Fruit fly (Drosophila melanogaster) whole organism, pupa: ENCODE results near the gene nompC.

Experiments used
- CG10348 ChIP-seq: fragments of 200-800 bp; sonication (Bioruptor generic); IDR thresholded peaks from 2 replicates; pipeline ENCODE4 v1.3.6; 2022; ENCODE audit warnings: missing biosample characterization, missing genetic modification characterization
- CG12605 ChIP-seq: fragments of 200-800 bp; sonication (Bioruptor generic); IDR thresholded peaks from 2 replicates; pipeline ENCODE4 v1.3.6; 2022; ENCODE audit warnings: missing biosample characterization, missing genetic modification characterization
- CG13204 ChIP-seq: fragments of 200-800 bp; sonication (Bioruptor generic); optimal IDR thresholded peaks from 2 replicates; lab custom pipeline; 2018; ENCODE audit warnings: missing biosample characterization, mild to moderate bottlenecking, missing genetic modification characterization, moderate library complexity
- CG14655 ChIP-seq: fragments of 200-800 bp; sonication (Bioruptor generic); optimal IDR thresholded peaks from 3 replicates; lab custom pipeline; 2017; ENCODE audit warnings: mild to moderate bottlenecking, missing biosample characterization, missing genetic modification reagents, missing genetic modification characterization
- CG15710 ChIP-seq: fragments of 200-800 bp; sonication (Bioruptor generic); optimal IDR thresholded peaks from 2 replicates; lab custom pipeline; 2018; ENCODE audit warnings: missing biosample characterization, mild to moderate bottlenecking, missing genetic modification characterization, moderate library complexity
- CG17806 ChIP-seq: fragments of 200-800 bp; sonication (Bioruptor generic); optimal IDR thresholded peaks from 2 replicates; lab custom pipeline; 2018; ENCODE audit warnings: missing biosample characterization, mild to moderate bottlenecking, missing genetic modification characterization, moderate library complexity
- CG32121 ChIP-seq: fragments of 200-800 bp; sonication (Bioruptor generic); IDR thresholded peaks from 2 replicates; pipeline ENCODE4 v1.3.6; 2022; ENCODE audit warnings: missing biosample characterization, missing genetic modification characterization
- CG34367 ChIP-seq: fragments of 200-800 bp; sonication (Bioruptor generic); optimal IDR thresholded peaks from 2 replicates; lab custom pipeline; 2018; ENCODE audit warnings: missing biosample characterization, mild to moderate bottlenecking, missing genetic modification characterization
- CG4496 ChIP-seq: fragments of 200-800 bp; sonication (Bioruptor generic); IDR thresholded peaks from 3 replicates; pipeline ENCODE4 v1.3.6; 2022; ENCODE audit warnings: missing biosample characterization, missing genetic modification characterization
- CG8159 ChIP-seq: fragments of 200-800 bp; sonication (Bioruptor generic); optimal IDR thresholded peaks from 3 replicates; lab custom pipeline; 2018; ENCODE audit warnings: missing biosample characterization, mild to moderate bottlenecking, missing genetic modification characterization, moderate library complexity
- CG8301 ChIP-seq: fragments of 200-800 bp; sonication (Bioruptor generic); optimal IDR thresholded peaks from 2 replicates; lab custom pipeline; 2018; ENCODE audit warnings: missing biosample characterization, mild to moderate bottlenecking, missing genetic modification characterization
- CG9948 ChIP-seq: fragments of 200-800 bp; sonication (Bioruptor generic); optimal IDR thresholded peaks from 2 replicates; lab custom pipeline; 2018; ENCODE audit warnings: missing biosample characterization, mild to moderate bottlenecking, missing genetic modification characterization, moderate library complexity
- D1 ChIP-seq: fragments of 200-800 bp; sonication (Bioruptor generic); optimal IDR thresholded peaks from 2 replicates; lab custom pipeline; 2018; ENCODE audit warnings: missing biosample characterization, mild to moderate bottlenecking, missing genetic modification characterization, moderate library complexity
- EcR ChIP-seq: fragments of 200-800 bp; sonication (Bioruptor generic); optimal IDR thresholded peaks from 3 replicates; lab custom pipeline; 2019; ENCODE audit warnings: missing biosample characterization, missing genetic modification characterization, mild to moderate bottlenecking, moderate library complexity, missing genetic modification reagents
- Ets98B ChIP-seq: fragments of 200-800 bp; sonication (Bioruptor generic); IDR thresholded peaks from 2 replicates; pipeline ENCODE4 v1.3.6; 2022; ENCODE audit warnings: missing biosample characterization, missing genetic modification characterization
- Pif1A ChIP-seq: fragments of 200-800 bp; sonication (Bioruptor generic); optimal IDR thresholded peaks from 3 replicates; lab custom pipeline; 2016; ENCODE audit warnings: missing biosample characterization, missing genetic modification characterization
- Pif1B ChIP-seq: fragments of 200-800 bp; sonication (Bioruptor generic); optimal IDR thresholded peaks from 3 replicates; lab custom pipeline; 2016; ENCODE audit warnings: missing biosample characterization, missing genetic modification characterization
- Snoo ChIP-seq: fragments of 200-800 bp; sonication (Bioruptor generic); optimal IDR thresholded peaks from 3 replicates; lab custom pipeline; 2017; ENCODE audit warnings: missing biosample characterization, mild to moderate bottlenecking, missing genetic modification characterization, inconsistent platforms
- fd96Ca ChIP-seq: fragments of 200-800 bp; sonication (Bioruptor generic); IDR thresholded peaks from 3 replicates; pipeline ENCODE4 v1.3.6; 2022; ENCODE audit warnings: missing biosample characterization, missing genetic modification characterization
- gl ChIP-seq: fragments of 200-800 bp; sonication (Bioruptor generic); optimal IDR thresholded peaks from 2 replicates; lab custom pipeline; 2018; ENCODE audit warnings: missing biosample characterization, mild to moderate bottlenecking, missing genetic modification characterization
- rn ChIP-seq: fragments of 200-800 bp; sonication (Bioruptor generic); IDR thresholded peaks from 2 replicates; pipeline ENCODE4 v1.3.6; 2022; ENCODE audit warnings: missing biosample characterization, missing genetic modification characterization

Gene nompC

dm6 chr2L:5342119-5342817 lies 3.7 kb upstream of the nompC start, which contains the start of gene Acsf2:
Gene Acsf2 (minus strand): TSS chr2L:5342234.
- TF ChIP-seq Ets98B (peak; percentile 88), CG8159 (tag; lab: Kevin White, UChicago) (peak; percentile 40), CG8301 (tag; lab: Kevin White, UChicago) (peak; percentile 78), fd96Ca (GFP tag; lab: Robert Waterston, UW) (peak; percentile 76), CG12605 (GFP tag; lab: Robert Waterston, UW) (peak; percentile 78; the same call in 1 of the 2 replicates), CG15710 (peak; percentile 44), rn (GFP tag; lab: Robert Waterston, UW) (peak; percentile 93), CG13204 (no peak), D1 (tag; lab: Kevin White, UChicago) (no peak), CG4496 (peak; percentile 93), CG17806 (tag; lab: Kevin White, UChicago) (no peak), CG14655 (GFP tag; lab: Kevin White, UChicago) (peak; percentile 79), gl (no peak), CG9948 (tag; lab: Kevin White, UChicago) (peak; percentile 36), Snoo (tag; lab: Kevin White, UChicago) (no peak), Pif1B (peak; percentile 39), EcR (GFP tag; lab: Kevin White, UChicago) (no peak), Pif1A (GFP tag; lab: Kevin White, UChicago) (peak; percentile 36), CG32121 (peak; percentile 98), CG10348 (GFP tag; lab: Robert Waterston, UW) (peak; percentile 94), CG34367 (no peak)

DNA sequence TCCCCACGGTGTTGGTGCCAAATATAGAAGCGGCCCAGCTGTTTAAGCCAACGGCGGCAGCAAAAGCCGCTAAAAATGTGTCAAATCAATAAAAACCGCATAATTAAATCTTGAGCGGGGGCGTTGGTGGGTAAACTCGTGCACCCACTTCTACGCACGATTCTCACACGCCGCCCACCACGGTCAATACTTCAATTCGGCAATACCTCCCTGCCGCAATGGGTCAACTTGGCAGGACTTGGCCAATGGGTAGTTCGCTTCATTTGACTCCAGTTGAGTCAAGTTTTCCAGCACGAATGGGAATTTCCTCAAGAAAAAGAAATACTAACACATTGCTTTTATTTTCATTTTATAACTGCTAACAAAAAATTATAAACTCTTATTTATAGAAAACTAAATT lies 2.6 kb downstream of the nompC start:
- TF ChIP-seq CG8159 (tag; lab: Kevin White, UChicago) = no peak
- no peak for TF ChIP-seq Ets98B
- TF ChIP-seq CG9948 (tag; lab: Kevin White, UChicago) = no peak
- TF ChIP-seq CG17806 (tag; lab: Kevin White, UChicago) = no peak
- TF ChIP-seq CG10348 (GFP tag; lab: Robert Waterston, UW) = no peak
- TF ChIP-seq rn (GFP tag; lab: Robert Waterston, UW) = no peak
- no peak for TF ChIP-seq CG15710
- TF ChIP-seq D1 (tag; lab: Kevin White, UChicago) = no peak
- TF ChIP-seq Pif1B = no peak
- TF ChIP-seq, all 21 proteins: peak for 0

DNA sequence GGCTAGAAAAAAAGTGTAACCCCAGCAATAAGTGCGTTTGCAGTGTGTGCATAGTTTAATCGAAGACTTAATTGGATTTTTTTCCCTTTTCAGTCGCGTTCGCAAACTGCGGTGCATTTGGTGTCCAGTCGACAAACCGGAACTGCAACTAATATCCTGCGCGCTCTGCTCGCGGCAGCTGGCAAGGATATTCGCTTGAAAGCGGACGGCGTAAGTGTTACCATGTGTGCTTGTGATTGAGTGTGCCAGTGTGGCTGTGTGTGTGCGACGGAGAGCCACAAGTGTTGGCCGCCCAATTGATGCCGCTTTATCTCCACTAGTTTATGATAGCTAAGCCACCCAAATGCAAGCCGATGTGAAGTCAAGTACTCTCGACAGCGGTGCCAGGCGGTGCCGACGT lies 7.5 kb downstream of the nompC start:
- TF ChIP-seq Ets98B (no peak), rn (GFP tag; lab: Robert Waterston, UW) (no peak), CG13204 (no peak), CG17806 (tag; lab: Kevin White, UChicago) (no peak), fd96Ca (GFP tag; lab: Robert Waterston, UW) (no peak), D1 (tag; lab: Kevin White, UChicago) (no peak), gl (no peak), CG32121 (no peak), EcR (GFP tag; lab: Kevin White, UChicago) (no peak), CG4496 (no peak), CG8159 (tag; lab: Kevin White, UChicago) (no peak), Pif1B (no peak), CG12605 (GFP tag; lab: Robert Waterston, UW) (no peak)

dm6 chr2L:5362351-5362750 lies 16.4 kb downstream of the nompC start:
- TF ChIP-seq CG9948 (tag; lab: Kevin White, UChicago) = no peak
- no peak for TF ChIP-seq EcR (GFP tag; lab: Kevin White, UChicago)
- no peak for TF ChIP-seq CG14655 (GFP tag; lab: Kevin White, UChicago)
- TF ChIP-seq Pif1B = no peak
- TF ChIP-seq rn (GFP tag; lab: Robert Waterston, UW) = no peak
- TF ChIP-seq CG10348 (GFP tag; lab: Robert Waterston, UW) = no peak
- TF ChIP-seq Ets98B = no peak
- TF ChIP-seq CG12605 (GFP tag; lab: Robert Waterston, UW) = no peak
- TF ChIP-seq gl = no peak

DNA sequence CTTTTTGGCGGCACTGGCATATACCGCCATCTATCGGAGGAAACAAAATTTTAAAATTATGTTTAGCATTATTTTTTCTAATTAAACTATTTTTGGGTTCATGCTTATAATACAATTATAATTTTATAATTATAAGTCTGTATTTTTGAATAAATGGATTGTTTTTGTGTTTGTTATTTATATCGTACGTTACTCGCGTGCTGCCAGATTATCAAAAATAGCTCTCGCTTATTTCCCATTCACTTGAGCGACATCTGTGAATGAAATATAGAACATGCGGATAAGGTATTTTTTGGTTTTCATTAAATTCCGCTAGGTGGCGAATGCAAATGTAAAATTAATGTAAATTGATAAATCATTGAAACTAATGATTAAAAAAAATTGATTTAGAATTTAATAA lies 19.8 kb downstream of the nompC start:
- TF ChIP-seq D1 (tag; lab: Kevin White, UChicago) = no peak
- TF ChIP-seq CG15710 = no peak
- no peak for TF ChIP-seq CG32121
- no peak for TF ChIP-seq CG14655 (GFP tag; lab: Kevin White, UChicago)
- TF ChIP-seq CG12605 (GFP tag; lab: Robert Waterston, UW) = no peak
- TF ChIP-seq EcR (GFP tag; lab: Kevin White, UChicago) = no peak
- no peak for TF ChIP-seq Ets98B
- no peak for TF ChIP-seq fd96Ca (GFP tag; lab: Robert Waterston, UW)
- no peak for TF ChIP-seq CG10348 (GFP tag; lab: Robert Waterston, UW)
- TF ChIP-seq CG8159 (tag; lab: Kevin White, UChicago) = no peak

DNA sequence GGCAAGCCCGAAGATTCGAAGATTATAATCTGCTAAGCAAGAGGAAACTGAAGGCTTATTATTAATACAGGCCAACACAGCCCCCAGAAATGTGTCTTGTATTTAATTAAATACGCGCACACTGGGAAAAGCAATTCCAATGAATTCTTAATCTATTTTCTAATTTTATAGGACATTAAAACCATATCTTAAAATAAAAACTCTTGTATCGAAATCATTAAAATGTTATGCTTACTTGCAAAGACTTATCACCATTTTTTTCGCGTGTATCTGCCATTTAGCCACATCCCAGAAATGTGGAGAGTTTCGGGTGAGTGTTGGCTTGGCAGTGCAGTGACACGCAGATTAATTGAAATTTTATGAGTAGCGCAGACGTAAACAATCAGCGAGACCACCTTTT lies 22.0 kb downstream of the nompC start:
- TF ChIP-seq CG4496 = no peak
- no peak for TF ChIP-seq Snoo (tag; lab: Kevin White, UChicago)
- TF ChIP-seq CG32121 = no peak
- no peak for TF ChIP-seq CG17806 (tag; lab: Kevin White, UChicago)
- TF ChIP-seq Pif1A (GFP tag; lab: Kevin White, UChicago) = no peak
- no peak for TF ChIP-seq CG14655 (GFP tag; lab: Kevin White, UChicago)
- no peak for TF ChIP-seq gl
- no peak for TF ChIP-seq Ets98B
- TF ChIP-seq EcR (GFP tag; lab: Kevin White, UChicago) = no peak
- no peak for TF ChIP-seq CG10348 (GFP tag; lab: Robert Waterston, UW)
- TF ChIP-seq rn (GFP tag; lab: Robert Waterston, UW) = no peak
- no peak for TF ChIP-seq CG15710
- no peak for TF ChIP-seq CG34367
- no peak for TF ChIP-seq CG8301 (tag; lab: Kevin White, UChicago)
- TF ChIP-seq CG13204 = no peak
- TF ChIP-seq fd96Ca (GFP tag; lab: Robert Waterston, UW) = no peak
- no peak for TF ChIP-seq CG9948 (tag; lab: Kevin White, UChicago)
- no peak for TF ChIP-seq CG12605 (GFP tag; lab: Robert Waterston, UW)
- no peak for TF ChIP-seq CG8159 (tag; lab: Kevin White, UChicago)
